Worm (Caenorhabditis elegans): Measurements from ENCODE around the gene lgc-4.

DNA sequence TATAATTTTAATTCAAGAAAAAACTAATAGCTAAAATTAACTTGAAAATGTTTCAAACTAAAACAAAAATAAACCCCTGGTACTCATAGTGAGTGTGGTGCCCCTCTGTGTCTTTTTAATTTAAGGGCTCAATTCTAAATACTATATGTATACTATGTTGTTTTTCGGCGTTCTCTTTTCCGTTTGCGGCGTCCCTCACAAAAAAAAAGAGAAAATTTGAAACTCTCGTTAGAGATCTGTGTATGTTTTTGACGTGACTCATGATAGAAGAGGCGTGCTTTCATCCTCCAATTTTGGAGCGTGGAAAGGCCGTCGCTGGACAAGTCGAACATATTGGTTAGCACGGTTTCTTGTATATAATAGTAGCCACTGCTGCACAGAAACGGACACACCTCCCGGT lies 9.5 kb upstream of the lgc-4 start, which contains the start of gene pes-8:
- no peak for TF ChIP-seq ceh-18 (tag; optimal IDR thresholded peaks at IDR 0.05)
- TF ChIP-seq pha-4 (tag; optimal IDR thresholded peaks at IDR 0.05) = no peak
- TF ChIP-seq Y22D7AL.16 (tag; optimal IDR thresholded peaks at IDR 0.05) = no peak
- TF ChIP-seq ahr-1 (tag; optimal IDR thresholded peaks at IDR 0.05) = no peak
- no peak for TF ChIP-seq tbx-2 (tag; optimal IDR thresholded peaks at IDR 0.05)
- no peak for TF ChIP-seq hlh-30 (tag; optimal IDR thresholded peaks at IDR 0.05; ENCODE audit: insufficient read depth)
- TF ChIP-seq lin-11 (tag; optimal IDR thresholded peaks at IDR 0.05) = no peak
